Fruit fly (Drosophila melanogaster): Measurements from ENCODE around the gene ND-51.

Gene ND-51

dm6 chr2L:6037830-6038229, 24.7 kb downstream of the ND-51 start, which contains the start of the genes CG9117 and CG31643 (continued):
- TF ChIP-seq lbe (GFP tag; optimal IDR thresholded peaks at IDR 0.05): peak; percentile 55
- TF ChIP-seq croc (GFP tag; conservative IDR thresholded peaks at IDR 0.05): no peak
- TF ChIP-seq tap (tag; optimal IDR thresholded peaks at IDR 0.05): no peak
- no peak for TF ChIP-seq Gug (GFP tag; IDR thresholded peaks at IDR 0.05)
- TF ChIP-seq HLH3B (GFP tag; IDR thresholded peaks at IDR 0.05): no peak
- TF ChIP-seq CG32772 (GFP tag; IDR thresholded peaks at IDR 0.05): no peak
- no peak for TF ChIP-seq Hey (tag; optimal IDR thresholded peaks at IDR 0.05)
- TF ChIP-seq otp (GFP tag; IDR thresholded peaks at IDR 0.05): no peak
- 0 out of 2 replicates have a peak, but pooled peaks have one; percentile 21 for TF ChIP-seq Drgx (GFP tag; IDR thresholded peaks at IDR 0.05)
- no peak for TF ChIP-seq lov (optimal IDR thresholded peaks at IDR 0.05)
- TF ChIP-seq lov (GFP tag; IDR thresholded peaks at IDR 0.05): no peak
- TF ChIP-seq Hsf (GFP tag; optimal IDR thresholded peaks at IDR 0.05): peak; percentile 57
- TF ChIP-seq H2.0 (GFP tag; IDR thresholded peaks at IDR 0.05): no peak
- TF ChIP-seq CG6854 (GFP tag; optimal IDR thresholded peaks at IDR 0.05): no peak
- no peak for TF ChIP-seq CG6791 (GFP tag; IDR thresholded peaks at IDR 0.05; ENCODE audit: partially characterized antibody)
- no peak for TF ChIP-seq knrl (GFP tag; IDR thresholded peaks at IDR 0.05; ENCODE audit: partially characterized antibody)
- no peak for TF ChIP-seq CG6765 (GFP tag; optimal IDR thresholded peaks at IDR 0.05)
- no peak for TF ChIP-seq Usf (GFP tag; optimal IDR thresholded peaks at IDR 0.05)
- TF ChIP-seq CG9215 (GFP tag; IDR thresholded peaks at IDR 0.05): no peak
- TF ChIP-seq maf-S (GFP tag; optimal IDR thresholded peaks at IDR 0.05): peak; percentile 35
- no peak for TF ChIP-seq Nf-YA (GFP tag; IDR thresholded peaks at IDR 0.05)
- TF ChIP-seq CG34224 (GFP tag; IDR thresholded peaks at IDR 0.05; ENCODE audit: partially characterized antibody): peak; percentile 60; the same call in 2 of the 3 replicates
- peak in 1 of 2 experiments; percentile 31 for TF ChIP-seq chif (GFP tag; optimal IDR thresholded peaks at IDR 0.05)
- peak; percentile 4 for TF ChIP-seq crc (GFP tag; optimal IDR thresholded peaks at IDR 0.05)
- no peak for TF ChIP-seq D19B (GFP tag; optimal IDR thresholded peaks at IDR 0.05)
- no peak for TF ChIP-seq Aef1 (GFP tag; IDR thresholded peaks at IDR 0.05)
- TF ChIP-seq CG4360 (GFP tag; IDR thresholded peaks at IDR 0.05): no peak
- no peak for TF ChIP-seq grn (GFP tag; optimal IDR thresholded peaks at IDR 0.05)
- peak; percentile 25 for TF ChIP-seq CG10979 (tag; optimal IDR thresholded peaks at IDR 0.05)
- TF ChIP-seq NfI (GFP tag; optimal IDR thresholded peaks at IDR 0.05): peak; percentile 63
- no peak for TF ChIP-seq disco-r (GFP tag; optimal IDR thresholded peaks at IDR 0.05)
- TF ChIP-seq GATAe (GFP tag; conservative IDR thresholded peaks at IDR 0.05): no peak
- TF ChIP-seq Abd-B (GFP tag; optimal IDR thresholded peaks at IDR 0.05): no peak
- no peak for TF ChIP-seq zfh1 (GFP tag; IDR thresholded peaks at IDR 0.05)
- TF ChIP-seq CHES-1-like (GFP tag; optimal IDR thresholded peaks at IDR 0.05): peak; percentile 70
- peak; percentile 61 for TF ChIP-seq nerfin-1 (tag; optimal IDR thresholded peaks at IDR 0.05)
- no peak for TF ChIP-seq gcm (GFP tag; optimal IDR thresholded peaks at IDR 0.05)
- TF ChIP-seq Hr51 (GFP tag; optimal IDR thresholded peaks at IDR 0.05): no peak
- no peak for TF ChIP-seq CG13123 (GFP tag; optimal IDR thresholded peaks at IDR 0.05)
- no peak for TF ChIP-seq Doc2 (GFP tag; IDR thresholded peaks at IDR 0.05)
- TF ChIP-seq Myb (GFP tag; optimal IDR thresholded peaks at IDR 0.05): peak; percentile 42
- TF ChIP-seq CG16863 (GFP tag; optimal IDR thresholded peaks at IDR 0.05): peak; percentile 49
- no peak for TF ChIP-seq C15 (GFP tag; IDR thresholded peaks at IDR 0.05)
- peak; percentile 29 for TF ChIP-seq CG6683 (GFP tag; optimal IDR thresholded peaks at IDR 0.05)
- peak; percentile 88 for TF ChIP-seq CG14710 (tag; optimal IDR thresholded peaks at IDR 0.05)
- TF ChIP-seq tll (GFP tag; optimal IDR thresholded peaks at IDR 0.05): peak in 1 of 2 experiments; percentile 76
- peak; percentile 10 for TF ChIP-seq Dek (tag; optimal IDR thresholded peaks at IDR 0.05)
- TF ChIP-seq Trl (optimal IDR thresholded peaks at IDR 0.05): no peak
- peak; percentile 46 for TF ChIP-seq Trl (GFP tag; optimal IDR thresholded peaks at IDR 0.05)
- TF ChIP-seq h (optimal IDR thresholded peaks at IDR 0.05): no peak
- no peak for TF ChIP-seq Dbx (GFP tag; IDR thresholded peaks at IDR 0.05)
- TF ChIP-seq ham (GFP tag; IDR thresholded peaks at IDR 0.05): no peak
- peak; percentile 2 for TF ChIP-seq Oli (tag; optimal IDR thresholded peaks at IDR 0.05)
